Worm (Caenorhabditis elegans): Measurements from ENCODE around the gene C38H2.2.

ce11 chrIII:10362920-10363319 is 18.7 kb upstream of the C38H2.2 start:
- TF ChIP-seq ceh-9 (tag; optimal IDR thresholded peaks at IDR 0.05), result no peak
- TF ChIP-seq nhr-232 (tag; optimal IDR thresholded peaks at IDR 0.05), result no peak
- TF ChIP-seq sox-2 (GFP tag; IDR thresholded peaks at IDR 0.05), result no peak
- TF ChIP-seq pha-4 (tag; optimal IDR thresholded peaks at IDR 0.05), result no peak
- TF ChIP-seq unc-42 (tag; optimal IDR thresholded peaks at IDR 0.05), result no peak
- TF ChIP-seq K02D7.2 (tag; optimal IDR thresholded peaks at IDR 0.05), result no peak
- TF ChIP-seq pqm-1 (tag; optimal IDR thresholded peaks at IDR 0.05), result no peak
- no peak for TF ChIP-seq dmd-4 (tag; optimal IDR thresholded peaks at IDR 0.05; ENCODE audit: borderline replicate concordance)
- TF ChIP-seq unc-55 (GFP tag; optimal IDR thresholded peaks at IDR 0.05), result no peak
- TF ChIP-seq ceh-22 (tag; optimal IDR thresholded peaks at IDR 0.05), result no peak
- no peak for TF ChIP-seq K09A11.1 (tag; optimal IDR thresholded peaks at IDR 0.05; ENCODE audit: insufficient read depth)
- no peak for TF ChIP-seq nhr-11 (tag; optimal IDR thresholded peaks at IDR 0.05)
- no peak for TF ChIP-seq ceh-45 (GFP tag; IDR thresholded peaks at IDR 0.05)
- no peak for TF ChIP-seq fax-1 (tag; optimal IDR thresholded peaks at IDR 0.05)
